Fruit fly (Drosophila melanogaster) whole organism, embryonic: ENCODE measurements around the gene Ndae1.
A peak's percentile ranks its signal among the peaks of the same experiment; 100 is the strongest.

ENCODE experiments used
- Ada2b ChIP-seq: fragments of 200-800 bp; sonication (Bioruptor generic); IDR thresholded peaks from 2 replicates; pipeline ENCODE4 v1.3.6; 2022; ENCODE audit warnings: missing biosample characterization, missing genetic modification characterization
- Aef1 ChIP-seq: fragments of 200-800 bp; sonication (Bioruptor generic); IDR thresholded peaks from 3 replicates; pipeline ENCODE4 v1.3.6; 2022; ENCODE audit warnings: missing biosample characterization, missing genetic modification characterization
- Atf-2 ChIP-seq: fragments of 200-800 bp; sonication (Bioruptor generic); optimal IDR thresholded peaks from 2 replicates; lab custom pipeline; 2016; ENCODE audit warnings: missing biosample characterization, missing genetic modification characterization
- B-H1 ChIP-seq: fragments of 200-800 bp; sonication (Bioruptor generic); IDR thresholded peaks from 3 replicates; pipeline ENCODE4 v1.3.6; 2022; ENCODE audit warnings: missing biosample characterization, missing genetic modification characterization
- CG10654 ChIP-seq: fragments of 200-800 bp; sonication (Bioruptor generic); optimal IDR thresholded peaks from 2 replicates; lab custom pipeline; 2016; ENCODE audit warnings: missing biosample characterization, missing genetic modification characterization
- CG12219 ChIP-seq: fragments of 200-800 bp; sonication (Bioruptor generic); optimal IDR thresholded peaks from 3 replicates; lab custom pipeline; 2018; ENCODE audit warnings: missing biosample characterization, mild to moderate bottlenecking, missing genetic modification characterization
- CG13894 ChIP-seq: fragments of 200-800 bp; sonication (Bioruptor generic); optimal IDR thresholded peaks from 3 replicates; lab custom pipeline; 2018; ENCODE audit warnings: missing biosample characterization, mild to moderate bottlenecking, missing genetic modification characterization, moderate library complexity
- CG14667 ChIP-seq: fragments of 200-800 bp; sonication (Bioruptor generic); IDR thresholded peaks from 2 replicates; pipeline ENCODE4 v1.3.6; 2022; ENCODE audit warnings: missing biosample characterization, missing genetic modification characterization
- CG17568 ChIP-seq: fragments of 200-800 bp; sonication (Bioruptor generic); optimal IDR thresholded peaks from 2 replicates; lab custom pipeline; 2018; ENCODE audit warnings: missing biosample characterization, mild to moderate bottlenecking, missing genetic modification characterization, moderate library complexity
- CG2875 ChIP-seq: fragments of 200-800 bp; sonication (Bioruptor generic); optimal IDR thresholded peaks from 2 replicates; lab custom pipeline; 2017; ENCODE audit warnings: missing biosample characterization, mild to moderate bottlenecking, missing genetic modification characterization, missing genetic modification reagents
- CG30431 ChIP-seq: fragments of 200-800 bp; sonication (Bioruptor generic); optimal IDR thresholded peaks from 2 replicates; lab custom pipeline; 2017; ENCODE audit warnings: missing biosample characterization, missing genetic modification characterization
- CG3065 ChIP-seq: fragments of 200-800 bp; sonication (Bioruptor generic); optimal IDR thresholded peaks from 2 replicates; lab custom pipeline; 2016; ENCODE audit warnings: missing biosample characterization, missing genetic modification characterization
- CG3163 ChIP-seq: fragments of 200-800 bp; sonication (Bioruptor generic); optimal IDR thresholded peaks from 3 replicates; lab custom pipeline; 2016; ENCODE audit warnings: missing biosample characterization, missing genetic modification characterization
- CG32532 ChIP-seq: fragments of 200-800 bp; sonication (Bioruptor generic); IDR thresholded peaks from 2 replicates; pipeline ENCODE4 v1.3.6; 2022; ENCODE audit warnings: missing biosample characterization, missing genetic modification characterization
- CG3281 ChIP-seq: fragments of 200-800 bp; sonication (Bioruptor generic); optimal IDR thresholded peaks from 3 replicates; lab custom pipeline; 2017; ENCODE audit warnings: missing biosample characterization, mild to moderate bottlenecking, missing genetic modification characterization
- CG5953 ChIP-seq: fragments of 200-800 bp; sonication (Bioruptor generic); IDR thresholded peaks from 2 replicates; pipeline ENCODE4 v1.3.6; 2022; ENCODE audit warnings: missing biosample characterization, missing genetic modification characterization
- CG6813 ChIP-seq: fragments of 200-800 bp; sonication (Bioruptor generic); optimal IDR thresholded peaks from 2 replicates; lab custom pipeline; 2017; ENCODE audit warnings: missing biosample characterization, missing genetic modification characterization, mild to moderate bottlenecking, moderate library complexity, missing genetic modification reagents
- CG6854 ChIP-seq: fragments of 200-800 bp; sonication (Bioruptor generic); optimal IDR thresholded peaks from 3 replicates; lab custom pipeline; 2017; ENCODE audit warnings: missing biosample characterization, mild to moderate bottlenecking, missing genetic modification characterization
- CG7786 ChIP-seq: fragments of 200-800 bp; sonication (Bioruptor generic); optimal IDR thresholded peaks from 2 replicates; lab custom pipeline; 2016; ENCODE audit warnings: missing biosample characterization, missing genetic modification characterization
- CG7987 ChIP-seq: fragments of 200-800 bp; sonication (Bioruptor generic); optimal IDR thresholded peaks from 2 replicates; lab custom pipeline; 2018; ENCODE audit warnings: missing biosample characterization, mild to moderate bottlenecking, missing genetic modification characterization, moderate library complexity
- CG8765 ChIP-seq: fragments of 200-800 bp; sonication (Bioruptor generic); IDR thresholded peaks from 2 replicates; pipeline ENCODE4 v1.3.6; 2022; ENCODE audit warnings: missing biosample characterization, missing genetic modification characterization
- Gsc ChIP-seq: fragments of 200-800 bp; sonication (Bioruptor generic); IDR thresholded peaks from 2 replicates; pipeline ENCODE4 v1.3.6; 2022; ENCODE audit warnings: missing biosample characterization, missing genetic modification characterization
- Gug ChIP-seq: fragments of 200-800 bp; sonication (Bioruptor generic); IDR thresholded peaks from 4 replicates; pipeline ENCODE4 v1.3.6; 2022; ENCODE audit warnings: missing biosample characterization, missing genetic modification characterization
- Hr39 ChIP-seq: fragments of >200 bp; optimal IDR thresholded peaks from 2 replicates; lab custom pipeline; 2017
- Kr ChIP-seq: fragments of 200-800 bp; sonication (Bioruptor generic); optimal IDR thresholded peaks from 2 replicates; lab custom pipeline; 2017; ENCODE audit warnings: missing biosample characterization, mild to moderate bottlenecking, missing genetic modification characterization
- Lhr ChIP-seq: fragments of 200-800 bp; sonication (Bioruptor generic); optimal IDR thresholded peaks from 3 replicates; lab custom pipeline; 2017; ENCODE audit warnings: mild to moderate bottlenecking, missing biosample characterization, missing genetic modification reagents, missing genetic modification characterization
- MBD-R2 ChIP-seq: fragments of 200-800 bp; sonication (Bioruptor generic); IDR thresholded peaks from 2 replicates; pipeline ENCODE4 v1.3.6; 2022; ENCODE audit warnings: missing biosample characterization, missing genetic modification characterization
- Mad ChIP-seq: fragments of 200-800 bp; sonication (Bioruptor generic); optimal IDR thresholded peaks from 2 replicates; lab custom pipeline; 2016; ENCODE audit warnings: missing biosample characterization, missing genetic modification characterization
- Med ChIP-seq: fragments of 200-800 bp; sonication (Bioruptor generic); peaks from one replicate; lab custom pipeline; 2016; ENCODE audit warnings: missing biosample characterization, missing genetic modification characterization, mild to moderate bottlenecking, inconsistent platforms, moderate library complexity
- NC2α ChIP-seq: fragments of 200-800 bp; sonication (Bioruptor generic); optimal IDR thresholded peaks from 2 replicates; lab custom pipeline; 2016; ENCODE audit warnings: missing biosample characterization, missing genetic modification characterization
- Poxn ChIP-seq: fragments of 200-800 bp; sonication (Bioruptor generic); IDR thresholded peaks from 2 replicates; pipeline ENCODE4 v1.3.6; 2022; ENCODE audit warnings: missing biosample characterization, missing genetic modification characterization
- Ptx1 ChIP-seq: fragments of 200-800 bp; sonication (Bioruptor generic); IDR thresholded peaks from 2 replicates; pipeline ENCODE4 v1.3.6; 2022; ENCODE audit warnings: missing biosample characterization, missing genetic modification characterization
- ac ChIP-seq: fragments of 200-800 bp; sonication (Bioruptor generic); optimal IDR thresholded peaks from 3 replicates; lab custom pipeline; 2017; ENCODE audit warnings: missing biosample characterization, mild to moderate bottlenecking, missing genetic modification characterization
- bcd ChIP-seq: fragments of 200-800 bp; sonication (Bioruptor generic); optimal IDR thresholded peaks from 2 replicates; lab custom pipeline; 2017; ENCODE audit warnings: missing biosample characterization, mild to moderate bottlenecking, missing genetic modification characterization
- bowl ChIP-seq: fragments of 200-800 bp; sonication (Bioruptor generic); IDR thresholded peaks from 2 replicates; pipeline ENCODE4 v1.3.6; 2022; ENCODE audit warnings: missing biosample characterization, missing genetic modification characterization
- bsh ChIP-seq, 2 experiments: fragments of 200-800 bp; sonication (Bioruptor generic); optimal IDR thresholded peaks; 2 replicates each; lab custom pipeline; 2017 to 2018; ENCODE audit warnings: mild to moderate bottlenecking in 2 of 2, missing biosample characterization in 2 of 2, missing genetic modification characterization in 2 of 2, moderate library complexity in 1 of 2
- crol ChIP-seq: fragments of 200-800 bp; sonication (Bioruptor generic); IDR thresholded peaks from 2 replicates; pipeline ENCODE4 v1.3.6; 2022; ENCODE audit warnings: missing biosample characterization, missing genetic modification characterization
- da ChIP-seq: fragments of 200-800 bp; sonication (Bioruptor generic); optimal IDR thresholded peaks from 2 replicates; lab custom pipeline; 2016; ENCODE audit warnings: missing biosample characterization, missing genetic modification characterization
- eve ChIP-seq, 2 experiments: fragments of >200 bp; optimal IDR thresholded peaks; 2 replicates each; lab custom pipeline; 2017; ENCODE audit warnings: missing biosample characterization in 2 of 2, missing genetic modification characterization in 2 of 2
- ftz-f1 ChIP-seq: fragments of 200-800 bp; sonication (Bioruptor generic); optimal IDR thresholded peaks from 2 replicates; lab custom pipeline; 2016; ENCODE audit warnings: missing biosample characterization, missing genetic modification characterization
- gcm ChIP-seq: fragments of 200-800 bp; sonication (Bioruptor generic); optimal IDR thresholded peaks from 2 replicates; lab custom pipeline; 2019; ENCODE audit warnings: missing biosample characterization, mild to moderate bottlenecking, missing genetic modification characterization, moderate library complexity
- grau ChIP-seq: fragments of 200-800 bp; optimal IDR thresholded peaks from 3 replicates; lab custom pipeline; 2019; ENCODE audit warnings: missing biosample characterization, mild to moderate bottlenecking, missing genetic modification characterization, moderate library complexity
- gsb-n ChIP-seq: fragments of 200-800 bp; sonication (Bioruptor generic); optimal IDR thresholded peaks from 3 replicates; lab custom pipeline; 2018; ENCODE audit warnings: missing biosample characterization, mild to moderate bottlenecking, missing genetic modification characterization
- h ChIP-seq: fragments of >200 bp; optimal IDR thresholded peaks from 2 replicates; lab custom pipeline; 2017
- her ChIP-seq: fragments of 200-800 bp; sonication (Bioruptor generic); optimal IDR thresholded peaks from 2 replicates; lab custom pipeline; 2016; ENCODE audit warnings: missing biosample characterization, missing genetic modification characterization
- kah ChIP-seq: fragments of 200-800 bp; sonication (Bioruptor generic); optimal IDR thresholded peaks from 2 replicates; lab custom pipeline; 2018; ENCODE audit warnings: missing biosample characterization, mild to moderate bottlenecking, missing genetic modification characterization
- lmd ChIP-seq: fragments of 200-800 bp; sonication (Bioruptor generic); IDR thresholded peaks from 2 replicates; pipeline ENCODE4 v1.3.6; 2022; ENCODE audit warnings: missing biosample characterization, missing genetic modification characterization
- luna ChIP-seq: fragments of 200-800 bp; sonication (Bioruptor generic); optimal IDR thresholded peaks from 2 replicates; lab custom pipeline; 2016; ENCODE audit warnings: missing biosample characterization, missing genetic modification characterization
- maf-S ChIP-seq: fragments of 200-800 bp; sonication (Bioruptor generic); optimal IDR thresholded peaks from 2 replicates; lab custom pipeline; 2016; ENCODE audit warnings: missing biosample characterization, missing genetic modification characterization
- salm ChIP-seq: fragments of 200-800 bp; sonication (Bioruptor generic); optimal IDR thresholded peaks from 2 replicates; lab custom pipeline; 2018; ENCODE audit warnings: missing biosample characterization, mild to moderate bottlenecking, missing genetic modification characterization
- sd ChIP-seq: fragments of 200-800 bp; sonication (Bioruptor generic); optimal IDR thresholded peaks from 3 replicates; lab custom pipeline; 2018; ENCODE audit warnings: missing biosample characterization, mild to moderate bottlenecking, missing genetic modification characterization, moderate library complexity
- sna ChIP-seq: fragments of 200-800 bp; sonication (Bioruptor generic); IDR thresholded peaks from 2 replicates; pipeline ENCODE4 v1.3.6; 2022; ENCODE audit warnings: missing biosample characterization, missing genetic modification characterization; ENCODE audit not compliant: partially characterized antibody
- trh ChIP-seq: fragments of 200-800 bp; sonication (Bioruptor generic); optimal IDR thresholded peaks from 2 replicates; lab custom pipeline; 2016; ENCODE audit warnings: missing biosample characterization, missing genetic modification characterization
- z ChIP-seq: fragments of 200-800 bp; sonication (Bioruptor generic); IDR thresholded peaks from 3 replicates; pipeline ENCODE4 v1.3.6; 2022; ENCODE audit warnings: missing biosample characterization, missing genetic modification characterization

Ndae1 gene

DNA sequence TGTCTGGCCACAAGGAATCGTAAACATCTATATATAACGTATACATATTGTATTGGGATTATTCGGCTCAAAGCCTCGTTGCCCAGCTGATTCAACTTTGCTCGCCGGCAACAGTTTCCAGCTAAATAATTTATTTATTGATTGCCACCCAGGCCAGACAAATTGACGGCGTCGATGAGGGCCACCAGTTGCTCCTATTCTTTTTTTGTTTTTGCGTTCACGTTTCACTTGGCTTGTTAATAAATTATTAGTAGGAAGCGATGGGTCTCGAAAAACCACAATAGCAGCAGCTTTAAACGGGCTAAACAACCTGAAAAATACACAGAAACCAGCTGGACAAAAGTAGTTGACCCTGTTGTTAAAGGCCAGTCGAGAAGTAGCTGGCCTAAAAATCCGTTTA, 32.1 kb downstream of the Ndae1 start (continued):
- TF ChIP-seq z (GFP tag; lab: Robert Waterston, UW) (no peak), salm (tag; lab: Kevin White, UChicago) (no peak), CG10654 (GFP tag; lab: Kevin White, UChicago) (no peak), CG7987 (no peak), CG6854 (no peak), maf-S (GFP tag; lab: Kevin White, UChicago) (no peak), CG32532 (GFP tag; lab: Robert Waterston, UW) (no peak), lmd (GFP tag; lab: Robert Waterston, UW) (no peak), da (GFP tag; lab: Kevin White, UChicago) (no peak), sna (no peak), kah (GFP tag; lab: Kevin White, UChicago) (peak; percentile 29), Atf-2 (no peak), CG6813 (GFP tag; lab: Kevin White, UChicago) (no peak), CG13894 (tag; lab: Kevin White, UChicago) (peak; percentile 69), bowl (GFP tag; lab: Robert Waterston, UW) (no peak), CG12219 (GFP tag; lab: Kevin White, UChicago) (no peak), ac (GFP tag; lab: Kevin White, UChicago) (no peak), ftz-f1 (GFP tag; lab: Kevin White, UChicago) (no peak), Poxn (no peak), CG17568 (GFP tag; lab: Kevin White, UChicago) (peak; percentile 15), Gug (no peak), grau (tag; lab: Kevin White, UChicago) (no peak), CG3065 (GFP tag; lab: Kevin White, UChicago) (no peak), Lhr (GFP tag; lab: Kevin White, UChicago) (no peak), luna (GFP tag; lab: Kevin White, UChicago) (no peak), h (no peak), gcm (GFP tag; lab: Kevin White, UChicago) (no peak), crol (GFP tag; lab: Robert Waterston, UW) (no peak), CG8765 (GFP tag; lab: Robert Waterston, UW) (no peak), bcd (GFP tag; lab: Kevin White, UChicago) (no peak), Ada2b (GFP tag; lab: Robert Waterston, UW) (no peak), Aef1 (GFP tag; lab: Robert Waterston, UW) (no peak), sd (tag; lab: Kevin White, UChicago) (peak; percentile 31), CG5953 (GFP tag; lab: Robert Waterston, UW) (no peak), Hr39 (lab: Kevin White, UChicago) (no peak), CG3163 (no peak), MBD-R2 (GFP tag; lab: Robert Waterston, UW) (0 out of 2 replicates have a peak, but pooled peaks have one; percentile 14), Med (peak; percentile 77), NC2α (GFP tag; lab: Kevin White, UChicago) (no peak), CG3281 (peak; percentile 3), her (GFP tag; lab: Kevin White, UChicago) (no peak), B-H1 (GFP tag; lab: Robert Waterston, UW) (no peak), CG30431 (GFP tag; lab: Kevin White, UChicago) (no peak), Gsc (GFP tag; lab: Robert Waterston, UW) (no peak), CG7786 (GFP tag; lab: Kevin White, UChicago) (no peak), Ptx1 (GFP tag; lab: Robert Waterston, UW) (no peak), eve (GFP tag; optimal IDR thresholded peaks at IDR 0.05; lab: Kevin White, UChicago) (no peak), bsh (GFP tag; optimal IDR thresholded peaks at IDR 0.05; lab: Kevin White, UChicago) (no peak), CG14667 (no peak), Mad (GFP tag; lab: Kevin White, UChicago) (no peak), trh (GFP tag; lab: Kevin White, UChicago) (no peak), CG2875 (GFP tag; lab: Kevin White, UChicago) (no peak), Kr (no peak), gsb-n (tag; lab: Kevin White, UChicago) (no peak)
